Worm (Caenorhabditis elegans) whole organism, L4/young adult: ENCODE data around the gene ZK596.2.

Experiments used
- W03F9.2 ChIP-seq: fragments of 150-350 bp; optimal IDR thresholded peaks from 2 replicates; lab custom pipeline; 2014; ENCODE audit warnings: missing biosample characterization, missing genetic modification characterization
- dao-5 ChIP-seq: sonication (generic microtip); optimal IDR thresholded peaks from 2 replicates; lab custom pipeline; 2016; ENCODE audit warnings: missing genotype, missing genetic modification characterization, moderate library complexity, missing compliant biosample characterization
- him-1 ChIP-seq: sonication (generic microtip); optimal IDR thresholded peaks from 2 replicates; lab custom pipeline; 2016; ENCODE audit warnings: missing genotype, missing genetic modification reagents, missing genetic modification characterization, missing compliant biosample characterization

DNA sequence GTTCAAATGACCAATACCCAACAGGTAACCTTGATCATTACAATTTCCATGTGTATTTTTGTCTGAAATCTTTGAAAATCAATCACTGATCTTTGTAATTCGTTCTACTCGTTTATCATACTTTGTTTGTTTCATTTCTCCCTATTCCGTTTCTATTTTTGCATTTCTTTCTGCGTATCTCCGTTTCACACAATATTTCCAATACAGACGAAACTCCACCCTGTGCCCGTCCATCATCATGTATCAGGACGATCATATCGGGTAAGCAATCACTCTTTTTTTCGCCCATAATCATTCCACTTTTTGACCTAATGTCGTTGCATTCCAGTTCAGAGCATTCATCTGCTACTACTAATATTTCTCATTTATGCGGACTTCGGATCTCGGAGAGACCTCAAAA, 602 bp upstream of the ZK596.2 start, which contains the start of gene pyk-2:
- no peak for TF ChIP-seq dao-5
- no peak for TF ChIP-seq him-1
- no peak for TF ChIP-seq W03F9.2 (tag; lab: Kevin White, UChicago)
